Fruit fly (Drosophila melanogaster) whole organism, adult: ENCODE measurements around the gene CG4768.

Source experiments
- CG11617 ChIP-seq: fragments of 200-800 bp; sonication (Bioruptor generic); optimal IDR thresholded peaks from 2 replicates; lab custom pipeline; 2017; ENCODE audit warnings: mild to moderate bottlenecking, missing biosample characterization, missing genetic modification reagents, missing genetic modification characterization
- CG12768 ChIP-seq: fragments of 200-800 bp; sonication (Bioruptor generic); optimal IDR thresholded peaks from 2 replicates; lab custom pipeline; 2017; ENCODE audit warnings: missing biosample characterization, missing genetic modification characterization, mild to moderate bottlenecking, moderate library complexity, missing genetic modification reagents
- CG14711 ChIP-seq: fragments of 200-800 bp; sonication (Bioruptor generic); optimal IDR thresholded peaks from 2 replicates; lab custom pipeline; 2018; ENCODE audit warnings: missing biosample characterization, mild to moderate bottlenecking, missing genetic modification characterization, moderate library complexity
- CG1620 ChIP-seq: fragments of 200-800 bp; sonication (Bioruptor generic); optimal IDR thresholded peaks from 2 replicates; lab custom pipeline; 2016; ENCODE audit warnings: missing biosample characterization, missing genetic modification characterization
- CG33017 ChIP-seq: fragments of 200-800 bp; sonication (Bioruptor generic); optimal IDR thresholded peaks from 2 replicates; lab custom pipeline; 2018; ENCODE audit warnings: missing biosample characterization, mild to moderate bottlenecking, missing genetic modification characterization, moderate library complexity
- CG5204 ChIP-seq: fragments of 200-800 bp; sonication (Bioruptor generic); optimal IDR thresholded peaks from 2 replicates; lab custom pipeline; 2016; ENCODE audit warnings: missing biosample characterization, missing genetic modification characterization
- CG7045 ChIP-seq: fragments of 200-800 bp; sonication (Bioruptor generic); optimal IDR thresholded peaks from 2 replicates; lab custom pipeline; 2017; ENCODE audit warnings: missing biosample characterization, mild to moderate bottlenecking, missing genetic modification characterization
- CG7101 ChIP-seq: fragments of 200-800 bp; sonication (Bioruptor generic); optimal IDR thresholded peaks from 2 replicates; lab custom pipeline; 2018; ENCODE audit warnings: missing biosample characterization, mild to moderate bottlenecking, missing genetic modification characterization, moderate library complexity
- Clk ChIP-seq: fragments of 200-800 bp; sonication (Bioruptor generic); optimal IDR thresholded peaks from 2 replicates; lab custom pipeline; 2017; ENCODE audit warnings: missing biosample characterization, missing genetic modification characterization
- Crg-1 ChIP-seq: fragments of 200-800 bp; sonication (Bioruptor generic); optimal IDR thresholded peaks from 2 replicates; lab custom pipeline; 2016; ENCODE audit warnings: missing biosample characterization, missing genetic modification characterization
- Hr96 ChIP-seq: fragments of 200-800 bp; sonication (Bioruptor generic); optimal IDR thresholded peaks from 2 replicates; lab custom pipeline; 2016; ENCODE audit warnings: missing biosample characterization, missing genetic modification characterization
- Mnt ChIP-seq: fragments of 200-800 bp; sonication (Bioruptor generic); optimal IDR thresholded peaks from 2 replicates; lab custom pipeline; 2016; ENCODE audit warnings: missing biosample characterization, mild to moderate bottlenecking, missing genetic modification characterization
- bab1 ChIP-seq: fragments of 200-800 bp; sonication (Bioruptor generic); optimal IDR thresholded peaks from 3 replicates; lab custom pipeline; 2019; ENCODE audit warnings: missing biosample characterization, mild to moderate bottlenecking, missing genetic modification characterization, moderate library complexity
- cic ChIP-seq: fragments of 200-800 bp; sonication (Bioruptor generic); optimal IDR thresholded peaks from 2 replicates; lab custom pipeline; 2017; ENCODE audit warnings: missing biosample characterization, mild to moderate bottlenecking, missing genetic modification characterization, moderate library complexity
- cnc ChIP-seq, 2 experiments: fragments of >200 bp; optimal IDR thresholded peaks; 2 replicates each; lab custom pipeline; 2017
- kay ChIP-seq: fragments of 200-800 bp; sonication (Bioruptor generic); peaks from one replicate; lab custom pipeline; 2016; ENCODE audit warnings: missing biosample characterization, missing genetic modification characterization, borderline replicate concordance
- ovo ChIP-seq: fragments of 200-800 bp; sonication (Bioruptor generic); optimal IDR thresholded peaks from 2 replicates; lab custom pipeline; 2016; ENCODE audit warnings: missing biosample characterization, missing genetic modification characterization
- pad ChIP-seq: fragments of 200-800 bp; sonication (Bioruptor generic); optimal IDR thresholded peaks from 3 replicates; lab custom pipeline; 2017; ENCODE audit warnings: missing biosample characterization, missing genetic modification characterization, mild to moderate bottlenecking, moderate library complexity, missing genetic modification reagents
- tj ChIP-seq: fragments of 200-800 bp; sonication (Bioruptor generic); optimal IDR thresholded peaks from 3 replicates; lab custom pipeline; 2017; ENCODE audit warnings: missing biosample characterization, mild to moderate bottlenecking, missing genetic modification characterization, moderate library complexity
- toe ChIP-seq: fragments of 200-800 bp; sonication (Bioruptor generic); optimal IDR thresholded peaks from 2 replicates; lab custom pipeline; 2016; ENCODE audit warnings: missing biosample characterization, missing genetic modification characterization

The CG4768 gene

DNA sequence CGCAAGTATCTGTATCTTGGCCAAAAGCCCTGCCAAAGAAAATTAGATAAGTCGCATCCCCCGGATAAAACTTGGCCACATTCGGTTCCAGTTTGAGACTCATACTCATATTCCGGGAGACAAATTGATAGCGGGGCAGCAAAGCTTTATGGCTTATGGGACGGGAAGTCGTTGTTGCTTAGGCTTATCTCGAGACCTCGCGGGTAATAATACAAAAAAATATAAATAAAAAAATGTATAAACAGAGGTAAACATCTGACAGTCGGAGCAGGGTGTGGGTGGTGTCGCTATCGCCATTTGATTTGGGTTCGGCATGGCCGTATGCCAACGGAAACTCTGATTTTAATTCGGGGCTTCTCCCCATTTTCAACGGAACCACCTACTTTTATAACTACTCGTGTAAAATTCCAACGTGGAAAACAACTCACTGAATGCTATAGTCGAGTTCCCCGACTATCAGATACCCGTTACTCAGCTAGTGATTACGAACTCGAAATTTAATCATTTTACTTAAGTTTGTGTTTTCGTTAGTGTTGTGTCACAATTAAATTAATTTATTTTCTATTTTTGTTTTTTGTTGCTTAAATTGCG lies 45.8 kb downstream of the CG4768 start:
- TF ChIP-seq CG7045 (GFP tag; lab: Kevin White, UChicago) (no peak), CG14711 (no peak), kay (GFP tag; lab: Kevin White, UChicago) (no peak), Crg-1 (GFP tag; lab: Kevin White, UChicago) (no peak), CG7101 (tag; lab: Kevin White, UChicago) (no peak), CG33017 (tag; lab: Kevin White, UChicago) (no peak), CG1620 (no peak), cnc (optimal IDR thresholded peaks at IDR 0.05; lab: Kevin White, UChicago) (no peak), CG5204 (no peak), cic (no peak), CG12768 (GFP tag; lab: Kevin White, UChicago) (no peak), Hr96 (GFP tag; lab: Kevin White, UChicago) (no peak), tj (GFP tag; lab: Kevin White, UChicago) (no peak), ovo (GFP tag; lab: Kevin White, UChicago) (no peak), Clk (GFP tag; lab: Kevin White, UChicago) (no peak)

DNA sequence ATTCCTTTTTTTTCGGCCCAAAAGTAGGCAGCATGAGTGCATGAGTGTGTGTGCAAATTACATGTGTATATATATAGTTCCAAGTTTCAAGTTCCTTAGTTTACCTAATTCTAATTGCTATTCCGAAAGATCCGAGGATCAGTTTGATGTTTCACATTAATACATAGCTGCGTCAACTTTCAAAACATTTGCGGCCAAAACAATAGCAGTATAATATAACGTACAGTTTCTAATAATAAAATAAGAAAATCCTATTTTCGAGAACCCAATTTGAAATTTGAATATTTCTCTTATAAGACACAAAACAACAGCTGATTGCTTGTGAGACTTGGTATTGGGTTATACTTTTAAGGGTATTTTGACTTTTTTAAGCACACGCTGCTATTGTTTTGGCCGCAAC lies 47.1 kb downstream of the CG4768 start:
- TF ChIP-seq tj (GFP tag; lab: Kevin White, UChicago) (no peak), CG11617 (GFP tag; lab: Kevin White, UChicago) (no peak), toe (GFP tag; lab: Kevin White, UChicago) (no peak), kay (GFP tag; lab: Kevin White, UChicago) (no peak), Crg-1 (GFP tag; lab: Kevin White, UChicago) (no peak), CG33017 (tag; lab: Kevin White, UChicago) (no peak), Clk (GFP tag; lab: Kevin White, UChicago) (no peak), cnc (optimal IDR thresholded peaks at IDR 0.05; lab: Kevin White, UChicago) (no peak), CG12768 (GFP tag; lab: Kevin White, UChicago) (no peak), pad (no peak), Hr96 (GFP tag; lab: Kevin White, UChicago) (no peak), Mnt (GFP tag; lab: Kevin White, UChicago) (no peak)

DNA sequence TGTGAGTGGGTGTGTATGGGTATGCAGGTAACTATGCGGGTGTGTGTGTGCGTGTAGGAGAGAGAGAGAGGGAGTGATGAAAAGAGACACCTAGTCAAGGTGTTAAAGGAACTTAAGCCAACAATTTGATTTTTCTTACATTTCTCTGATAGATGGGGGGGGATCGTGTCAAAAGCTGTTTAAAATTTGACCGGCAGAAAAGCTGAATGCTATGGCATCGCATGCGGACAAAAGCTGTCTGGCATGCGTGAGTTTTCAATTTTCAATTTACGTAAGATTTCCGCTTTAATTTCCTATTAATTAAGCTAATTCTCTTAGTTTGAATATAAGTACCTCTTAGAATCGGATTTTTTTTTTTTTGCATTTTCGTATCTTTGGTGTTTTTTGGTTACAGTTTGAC lies 48.0 kb downstream of the CG4768 start:
- no peak for TF ChIP-seq Mnt (GFP tag; lab: Kevin White, UChicago)
- no peak for TF ChIP-seq CG5204
- TF ChIP-seq Clk (GFP tag; lab: Kevin White, UChicago), result no peak
- no peak for TF ChIP-seq CG1620
- no peak for TF ChIP-seq Hr96 (GFP tag; lab: Kevin White, UChicago)
- no peak for TF ChIP-seq cnc (optimal IDR thresholded peaks at IDR 0.05; lab: Kevin White, UChicago)
- TF ChIP-seq CG11617 (GFP tag; lab: Kevin White, UChicago), result no peak
- TF ChIP-seq ovo (GFP tag; lab: Kevin White, UChicago), result no peak
- TF ChIP-seq CG7101 (tag; lab: Kevin White, UChicago), result no peak
- TF ChIP-seq Crg-1 (GFP tag; lab: Kevin White, UChicago), result no peak
- no peak for TF ChIP-seq cic
- TF ChIP-seq CG12768 (GFP tag; lab: Kevin White, UChicago), result no peak
- TF ChIP-seq toe (GFP tag; lab: Kevin White, UChicago), result no peak
- no peak for TF ChIP-seq pad
- no peak for TF ChIP-seq CG14711
- TF ChIP-seq tj (GFP tag; lab: Kevin White, UChicago), result no peak
- TF ChIP-seq kay (GFP tag; lab: Kevin White, UChicago), result no peak
- TF ChIP-seq CG7045 (GFP tag; lab: Kevin White, UChicago), result no peak
- TF ChIP-seq CG33017 (tag; lab: Kevin White, UChicago), result no peak

DNA sequence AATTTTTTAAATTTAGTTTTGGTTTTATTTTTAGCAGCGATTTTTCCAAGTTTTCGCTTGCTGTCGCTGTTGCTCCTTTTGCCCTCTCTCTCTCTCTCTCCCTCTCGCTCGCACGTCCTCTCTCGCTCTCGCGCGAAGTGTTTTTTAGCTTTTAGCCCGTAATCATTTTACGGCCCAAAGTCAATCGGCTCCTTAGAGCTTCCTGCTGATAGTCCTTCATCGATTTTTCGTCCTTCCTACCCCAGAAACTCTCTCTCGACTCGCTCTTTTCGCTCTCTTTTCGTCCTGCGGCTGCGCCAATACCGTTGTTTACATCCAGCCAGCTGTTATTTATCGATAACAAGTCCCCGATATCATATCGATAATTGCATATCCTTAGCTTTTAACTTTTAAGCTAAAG lies 52.4 kb downstream of the CG4768 start, which contains the start of gene RSG7:
RSG7 (minus strand) TSS at position 139 of the 400 bp plus-strand sequence.
- TF ChIP-seq pad, result no peak
- TF ChIP-seq ovo (GFP tag; lab: Kevin White, UChicago), result no peak
- TF ChIP-seq kay (GFP tag; lab: Kevin White, UChicago), result no peak
- TF ChIP-seq tj (GFP tag; lab: Kevin White, UChicago), result no peak
- no peak for TF ChIP-seq CG12768 (GFP tag; lab: Kevin White, UChicago)

DNA sequence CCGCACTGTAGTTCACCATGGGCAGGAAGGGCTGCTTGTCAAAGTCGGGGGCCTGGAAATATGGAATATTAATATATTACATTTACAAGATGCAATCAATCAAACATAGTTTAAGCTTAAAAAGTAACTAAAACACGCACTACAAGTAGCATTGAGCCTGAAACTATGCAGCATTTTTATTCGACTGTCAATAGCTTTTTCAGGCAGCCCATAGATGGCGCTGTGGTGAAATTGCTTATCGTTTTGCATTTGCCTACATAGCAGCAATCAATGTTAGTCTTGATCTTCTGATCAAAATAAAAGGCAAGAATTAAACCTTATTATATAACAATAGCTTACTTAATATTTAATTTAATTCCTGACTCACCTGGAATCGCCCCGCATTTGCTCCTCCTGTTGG lies 54.7 kb downstream of the CG4768 start:
- TF ChIP-seq bab1 (GFP tag; lab: Kevin White, UChicago), result no peak
- no peak for TF ChIP-seq CG11617 (GFP tag; lab: Kevin White, UChicago)
- TF ChIP-seq CG7045 (GFP tag; lab: Kevin White, UChicago), result no peak
